Worm (Caenorhabditis elegans): ENCODE results near the gene T14B4.9.

T14B4.9 gene

ce11 chrII:6695388-6695787 is 38.2 kb downstream of the T14B4.9 start, which contains the start of gene C18H9.5:
TSS of gene C18H9.5 (minus strand) at chrII:6695566.
- TF ChIP-seq elt-1 (tag; optimal IDR thresholded peaks at IDR 0.05; ENCODE audit: borderline replicate concordance, insufficient read depth) (no peak), lin-13 (tag; optimal IDR thresholded peaks at IDR 0.05) (no peak), cnd-1 (tag; optimal IDR thresholded peaks at IDR 0.05) (no peak), unc-62 (GFP tag; optimal IDR thresholded peaks at IDR 0.05) (no peak)

ce11 chrII:6689088-6689487 is 44.5 kb downstream of the T14B4.9 start:
- no peak for TF ChIP-seq bed-3 (GFP tag; optimal IDR thresholded peaks at IDR 0.05)
- no peak for TF ChIP-seq nhr-237 (tag; optimal IDR thresholded peaks at IDR 0.05)
- no peak for TF ChIP-seq lin-13 (tag; optimal IDR thresholded peaks at IDR 0.05)
- no peak for TF ChIP-seq nhr-76 (tag; optimal IDR thresholded peaks at IDR 0.05)
- TF ChIP-seq cnd-1 (tag; optimal IDR thresholded peaks at IDR 0.05) = no peak
- TF ChIP-seq ham-2 (GFP tag; optimal IDR thresholded peaks at IDR 0.05) = no peak
- no peak for TF ChIP-seq ceh-83 (GFP tag; optimal IDR thresholded peaks at IDR 0.05)
- no peak for TF ChIP-seq nhr-12 (tag; optimal IDR thresholded peaks at IDR 0.05)
- TF ChIP-seq tbx-8 (GFP tag; optimal IDR thresholded peaks at IDR 0.05) = no peak
- no peak for TF ChIP-seq ceh-43 (GFP tag; optimal IDR thresholded peaks at IDR 0.05)
- TF ChIP-seq lin-32 (GFP tag; optimal IDR thresholded peaks at IDR 0.05) = no peak
- no peak for TF ChIP-seq lsy-2 (tag; optimal IDR thresholded peaks at IDR 0.05)
- TF ChIP-seq sptf-1 (tag; optimal IDR thresholded peaks at IDR 0.05) = no peak

- no peak for TF ChIP-seq mls-2 (tag; optimal IDR thresholded peaks at IDR 0.05)
- TF ChIP-seq unc-120 (tag; optimal IDR thresholded peaks at IDR 0.05; ENCODE audit: poor library complexity, severe bottlenecking) = no peak
- no peak for TF ChIP-seq lsy-2 (tag; optimal IDR thresholded peaks at IDR 0.05)
- TF ChIP-seq lin-13 (tag; optimal IDR thresholded peaks at IDR 0.05) = no peak
- no peak for TF ChIP-seq tbx-8 (GFP tag; optimal IDR thresholded peaks at IDR 0.05)
- TF ChIP-seq flh-1 (GFP tag; optimal IDR thresholded peaks at IDR 0.05) = no peak
- no peak for TF ChIP-seq M03D4.4 (tag; optimal IDR thresholded peaks at IDR 0.05)
- no peak for TF ChIP-seq mab-5 (tag; optimal IDR thresholded peaks at IDR 0.05)
- no peak for TF ChIP-seq elt-1 (tag; optimal IDR thresholded peaks at IDR 0.05; ENCODE audit: borderline replicate concordance, insufficient read depth)
- no peak for TF ChIP-seq nhr-76 (tag; optimal IDR thresholded peaks at IDR 0.05)
- TF ChIP-seq nhr-28 (tag; optimal IDR thresholded peaks at IDR 0.05) = no peak
Observed at ce11 chrII:6685964-6686363, 47.7 kb downstream of the T14B4.9 start.

- no peak for TF ChIP-seq drap-1 (GFP tag; optimal IDR thresholded peaks at IDR 0.05)
- peak; percentile 8 for TF ChIP-seq lsy-2 (tag; optimal IDR thresholded peaks at IDR 0.05)
- peak; percentile 18 for TF ChIP-seq unc-120 (tag; optimal IDR thresholded peaks at IDR 0.05; ENCODE audit: poor library complexity, severe bottlenecking)
- peak; percentile 23 for TF ChIP-seq ham-2 (GFP tag; optimal IDR thresholded peaks at IDR 0.05)
Observed at ce11 chrII:6683663-6684285, 49.8 kb downstream of the T14B4.9 start, which contains the start of gene gyf-1. TSS of gene gyf-1 (plus strand) at chrII:6684235.

ce11 chrII:6682918-6683317 is 50.7 kb downstream of the T14B4.9 start:
- TF ChIP-seq nhr-2 (tag; optimal IDR thresholded peaks at IDR 0.05) (no peak), lin-13 (tag; optimal IDR thresholded peaks at IDR 0.05) (no peak), M03D4.4 (tag; optimal IDR thresholded peaks at IDR 0.05) (no peak), nhr-237 (tag; optimal IDR thresholded peaks at IDR 0.05) (no peak), pha-4 (tag; optimal IDR thresholded peaks at IDR 0.05) (no peak), nhr-12 (tag; optimal IDR thresholded peaks at IDR 0.05) (no peak), mls-2 (tag; optimal IDR thresholded peaks at IDR 0.05) (no peak)

DNA sequence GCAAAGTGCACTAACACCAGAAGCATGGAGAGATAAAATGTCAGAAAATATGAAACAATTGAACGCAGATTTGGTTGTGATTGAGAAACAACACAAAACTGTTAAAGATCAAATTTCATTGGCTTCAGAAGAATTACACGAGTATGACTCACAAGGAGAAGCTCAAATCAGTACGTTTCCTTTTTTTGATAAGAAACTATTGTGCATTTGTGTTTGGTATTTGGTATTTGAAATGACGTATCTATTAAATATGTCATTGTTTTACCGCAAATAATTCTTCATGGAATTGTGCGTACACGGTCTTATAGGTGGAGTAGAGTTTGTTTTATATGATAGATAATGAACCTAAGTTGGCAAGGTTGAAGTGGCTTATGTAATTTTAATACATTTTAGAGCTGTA is 52.1 kb downstream of the T14B4.9 start:
- TF ChIP-seq hlh-1 (tag; optimal IDR thresholded peaks at IDR 0.05) (no peak), ztf-11 (tag; optimal IDR thresholded peaks at IDR 0.05) (no peak), ham-2 (GFP tag; optimal IDR thresholded peaks at IDR 0.05) (no peak), ceh-83 (GFP tag; optimal IDR thresholded peaks at IDR 0.05) (no peak), cnd-1 (tag; optimal IDR thresholded peaks at IDR 0.05) (no peak), zip-8 (tag; optimal IDR thresholded peaks at IDR 0.05) (no peak), unc-120 (tag; optimal IDR thresholded peaks at IDR 0.05; ENCODE audit: poor library complexity, severe bottlenecking) (no peak), lsy-2 (tag; optimal IDR thresholded peaks at IDR 0.05) (no peak), drap-1 (GFP tag; optimal IDR thresholded peaks at IDR 0.05) (no peak), elt-3 (tag; optimal IDR thresholded peaks at IDR 0.05) (no peak), mab-5 (tag; optimal IDR thresholded peaks at IDR 0.05) (no peak), ceh-39 (tag; optimal IDR thresholded peaks at IDR 0.05) (no peak), bed-3 (GFP tag; optimal IDR thresholded peaks at IDR 0.05) (no peak), flh-1 (GFP tag; optimal IDR thresholded peaks at IDR 0.05) (no peak), snpc-4 (tag; optimal IDR thresholded peaks at IDR 0.05) (no peak), nhr-28 (tag; optimal IDR thresholded peaks at IDR 0.05) (no peak)

Data from whole organism, mixed stage, embryonic.